Fruit fly (Drosophila melanogaster): Measurements from ENCODE around the gene CG12320.

Gene CG12320

dm6 chr3R:18244171-18245043 lies 8.1 kb downstream of the CG12320 start:
- TF ChIP-seq noc (tag; optimal IDR thresholded peaks at IDR 0.05) = peak; percentile 70

- peak; percentile 4 for TF ChIP-seq noc (tag; optimal IDR thresholded peaks at IDR 0.05)
These were observed 8.8 kb downstream of the CG12320 start for dm6 chr3R:18243718-18244170.

- TF ChIP-seq noc (tag; optimal IDR thresholded peaks at IDR 0.05) = no peak
These were observed 9.5 kb downstream of the CG12320 start for dm6 chr3R:18243000-18243399.

- TF ChIP-seq noc (tag; optimal IDR thresholded peaks at IDR 0.05) = peak; percentile 34
These were observed 10.2 kb downstream of the CG12320 start, which contains the start of the genes CG7156 and 14-3-3epsilon for dm6 chr3R:18242089-18242955. TSS of gene CG7156 (minus strand) at chr3R:18242159. TSS of gene 14-3-3epsilon (plus strand) at chr3R:18242531.

- no peak for TF ChIP-seq noc (tag; optimal IDR thresholded peaks at IDR 0.05)
These were observed 16.7 kb downstream of the CG12320 start, which contains the start of gene repo for dm6 chr3R:18235879-18236278. TSS of gene repo (plus strand) at chr3R:18236192.

- no peak for TF ChIP-seq noc (tag; optimal IDR thresholded peaks at IDR 0.05)
These were observed 17.8 kb downstream of the CG12320 start for dm6 chr3R:18234699-18235257.

- TF ChIP-seq noc (tag; optimal IDR thresholded peaks at IDR 0.05) = no peak
These were observed 20.3 kb downstream of the CG12320 start for dm6 chr3R:18232187-18232586.

- no peak for TF ChIP-seq noc (tag; optimal IDR thresholded peaks at IDR 0.05)
These were observed 22.3 kb downstream of the CG12320 start for dm6 chr3R:18230229-18230628.

dm6 chr3R:18228713-18229222 lies 23.8 kb downstream of the CG12320 start:
- TF ChIP-seq noc (tag; optimal IDR thresholded peaks at IDR 0.05) = no peak

- TF ChIP-seq noc (tag; optimal IDR thresholded peaks at IDR 0.05) = no peak
These were observed 25.1 kb downstream of the CG12320 start for dm6 chr3R:18227385-18227784.

dm6 chr3R:18226809-18227157 lies 25.8 kb downstream of the CG12320 start:
- TF ChIP-seq noc (tag; optimal IDR thresholded peaks at IDR 0.05) = no peak

- TF ChIP-seq noc (tag; optimal IDR thresholded peaks at IDR 0.05) = no peak
These were observed 26.3 kb downstream of the CG12320 start, which contains the start of the genes CG7168 and Mdh2 for dm6 chr3R:18226043-18226808. TSS of gene CG7168 (minus strand) at chr3R:18226082. TSS of gene Mdh2 (plus strand) at chr3R:18226396.

dm6 chr3R:18223434-18223833 lies 29.1 kb downstream of the CG12320 start, which contains the start of the genes mTerf5 and Non3:
TSS of gene mTerf5 (minus strand) at chr3R:18223682.
TSS of gene Non3 (plus strand) at chr3R:18223722.
- TF ChIP-seq noc (tag; optimal IDR thresholded peaks at IDR 0.05) = peak; percentile 54

dm6 chr3R:18220211-18220749 lies 32.3 kb downstream of the CG12320 start, which contains the start of the genes CG7988 and CG7183:
TSS of gene CG7988 (plus strand) at chr3R:18220526.
TSS of gene CG7183 (minus strand) at chr3R:18220699.
- peak; percentile 92 for TF ChIP-seq noc (tag; optimal IDR thresholded peaks at IDR 0.05)

All from whole organism, larva.